Fruit fly (Drosophila melanogaster): Measurements from ENCODE around the gene CG11248.

CG11248 gene

dm6 chr3L:21640815-21641214, 39.0 kb upstream of the CG11248 start, which contains the start of gene Atox1 (continued):
- TF ChIP-seq Aef1 (GFP tag; IDR thresholded peaks at IDR 0.05) (no peak), sqz (GFP tag; optimal IDR thresholded peaks at IDR 0.05) (peak; percentile 95), pzg (GFP tag; optimal IDR thresholded peaks at IDR 0.05) (peak; percentile 96)

DNA sequence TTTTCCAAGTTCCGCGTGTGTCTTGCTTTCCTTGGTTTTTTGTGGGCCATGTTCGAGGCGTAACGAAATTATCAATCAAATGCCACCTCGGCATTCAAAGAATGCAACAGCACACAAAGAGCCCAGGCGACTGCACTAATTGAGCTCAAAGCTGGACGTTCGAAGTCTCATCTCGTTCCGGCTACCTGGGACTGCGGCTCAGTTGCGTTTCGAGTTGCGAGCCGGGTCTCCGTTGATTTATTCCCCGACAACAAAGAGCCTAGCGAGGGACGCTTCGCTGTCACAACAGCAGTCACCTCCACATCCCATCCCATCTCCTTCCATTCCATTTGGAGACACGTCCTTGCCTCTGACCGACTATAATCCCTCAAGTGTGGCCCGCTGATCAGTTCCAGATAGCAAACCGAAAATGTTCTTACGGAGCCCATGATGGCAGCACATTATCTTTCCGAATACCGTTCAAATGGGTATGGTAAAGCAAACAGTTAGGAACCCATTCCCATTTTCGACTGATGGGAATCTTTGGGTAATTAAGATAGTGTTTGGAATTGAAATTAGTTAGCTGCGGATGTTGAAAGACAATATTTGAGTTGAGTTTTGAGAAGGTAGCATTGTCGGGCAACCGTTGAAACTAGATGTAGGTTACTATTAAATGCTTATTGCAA, 36.8 kb upstream of the CG11248 start:
- no peak for TF ChIP-seq disco-r (GFP tag; optimal IDR thresholded peaks at IDR 0.05)
- TF ChIP-seq grn (GFP tag; optimal IDR thresholded peaks at IDR 0.05) = peak; percentile 90
- TF ChIP-seq CG9609 (GFP tag; optimal IDR thresholded peaks at IDR 0.05) = no peak
- TF ChIP-seq sd (tag; optimal IDR thresholded peaks at IDR 0.05) = peak; percentile 34
- TF ChIP-seq CG17912 (GFP tag; optimal IDR thresholded peaks at IDR 0.05) = no peak
- TF ChIP-seq zen (tag; optimal IDR thresholded peaks at IDR 0.05) = peak; percentile 43
- TF ChIP-seq zen2 (GFP tag; IDR thresholded peaks at IDR 0.05; ENCODE audit: partially characterized antibody) = no peak
- TF ChIP-seq tll (GFP tag; optimal IDR thresholded peaks at IDR 0.05) = peak in 1 of 2 experiments; percentile 23
- peak; percentile 25 for TF ChIP-seq Kr (GFP tag; optimal IDR thresholded peaks at IDR 0.05)
- TF ChIP-seq otp (GFP tag; IDR thresholded peaks at IDR 0.05) = no peak
- peak; percentile 50 for TF ChIP-seq CG7745 (tag; optimal IDR thresholded peaks at IDR 0.05)
- peak; percentile 68 for TF ChIP-seq D (optimal IDR thresholded peaks at IDR 0.05)
- no peak for TF ChIP-seq D (GFP tag; optimal IDR thresholded peaks at IDR 0.05)
- TF ChIP-seq knrl (GFP tag; IDR thresholded peaks at IDR 0.05; ENCODE audit: partially characterized antibody) = no peak
- TF ChIP-seq chif (GFP tag; optimal IDR thresholded peaks at IDR 0.05) = no peak
- no peak for TF ChIP-seq slbo (GFP tag; IDR thresholded peaks at IDR 0.05)
- TF ChIP-seq MTF-1 (GFP tag; optimal IDR thresholded peaks at IDR 0.05; ENCODE audit: borderline replicate concordance) = no peak
- 0 out of 2 replicates have a peak, but pooled peaks have one; percentile 8 for TF ChIP-seq al (GFP tag; IDR thresholded peaks at IDR 0.05)
- TF ChIP-seq pfk (GFP tag; optimal IDR thresholded peaks at IDR 0.05) = peak; percentile 51
- TF ChIP-seq kni (GFP tag; optimal IDR thresholded peaks at IDR 0.05) = peak; percentile 56
- no peak for TF ChIP-seq CG32767 (GFP tag; IDR thresholded peaks at IDR 0.05)

DNA sequence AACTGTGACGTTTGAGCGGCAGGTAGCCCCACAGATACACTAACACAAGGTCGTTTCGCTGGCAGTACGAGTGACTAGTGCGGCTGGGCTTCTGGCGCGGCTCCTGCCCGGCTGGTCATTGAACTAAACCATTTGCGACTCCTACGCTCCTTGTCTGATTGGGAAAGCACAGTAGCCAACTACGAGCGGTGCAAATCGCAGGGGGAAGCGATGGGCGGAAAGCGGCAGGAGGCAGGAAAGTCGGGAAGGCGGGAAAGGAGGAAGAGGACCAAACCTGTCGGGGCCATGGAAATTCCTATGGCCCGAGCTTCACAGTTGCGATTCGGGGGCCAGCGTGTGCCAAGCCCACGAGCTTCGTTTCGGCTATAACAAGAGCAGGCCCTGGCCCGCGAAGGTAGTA, 35.7 kb upstream of the CG11248 start:
- TF ChIP-seq nerfin-2 (GFP tag; IDR thresholded peaks at IDR 0.05; ENCODE audit: partially characterized antibody) (no peak), Bgb (GFP tag; IDR thresholded peaks at IDR 0.05; ENCODE audit: partially characterized antibody) (no peak), scrt (GFP tag; optimal IDR thresholded peaks at IDR 0.05) (no peak), Hr39 (optimal IDR thresholded peaks at IDR 0.05) (peak; percentile 1), pum (GFP tag; optimal IDR thresholded peaks at IDR 0.05) (no peak), Med (GFP tag) (peak; percentile 68), CG6765 (GFP tag; optimal IDR thresholded peaks at IDR 0.05) (no peak), HLH54F (GFP tag; optimal IDR thresholded peaks at IDR 0.05) (no peak), BEAF-32 (GFP tag; optimal IDR thresholded peaks at IDR 0.05) (no peak)

dm6 chr3L:21644607-21645006, 35.2 kb upstream of the CG11248 start, which contains the start of gene CG43980:
Gene CG43980, plus strand, starts transcription at chr3L:21644958.
- peak; percentile 5 for TF ChIP-seq kni (GFP tag; optimal IDR thresholded peaks at IDR 0.05)
- TF ChIP-seq amos (GFP tag; IDR thresholded peaks at IDR 0.05; ENCODE audit: partially characterized antibody) = peak; percentile 18; the same call in 1 of the 2 replicates
- TF ChIP-seq abd-A (tag; optimal IDR thresholded peaks at IDR 0.05) = peak; percentile 21
- TF ChIP-seq CG13894 (tag; optimal IDR thresholded peaks at IDR 0.05) = peak; percentile 11
- peak; percentile 17; the same call in 1 of the 2 replicates for TF ChIP-seq CG13287 (GFP tag; IDR thresholded peaks at IDR 0.05; ENCODE audit: partially characterized antibody)
- TF ChIP-seq cas (GFP tag; IDR thresholded peaks at IDR 0.05) = no peak
- peak; percentile 27; the same call in 1 of the 2 replicates for TF ChIP-seq Bgb (GFP tag; IDR thresholded peaks at IDR 0.05; ENCODE audit: partially characterized antibody)
- no peak for TF ChIP-seq Fer3 (tag; optimal IDR thresholded peaks at IDR 0.05)
- TF ChIP-seq z (GFP tag; IDR thresholded peaks at IDR 0.05) = peak; percentile 94
- TF ChIP-seq sd (tag; optimal IDR thresholded peaks at IDR 0.05) = peak; percentile 5
- peak; percentile 59; the same call in 1 of the 2 replicates for TF ChIP-seq CG11247 (GFP tag; IDR thresholded peaks at IDR 0.05)
- 0 out of 2 replicates have a peak, but pooled peaks have one; percentile 24 for TF ChIP-seq bbx (GFP tag; IDR thresholded peaks at IDR 0.05; ENCODE audit: partially characterized antibody)
- TF ChIP-seq Trl (optimal IDR thresholded peaks at IDR 0.05) = peak; percentile 58 to 62
- TF ChIP-seq Trl (GFP tag; optimal IDR thresholded peaks at IDR 0.05) = no peak
- no peak for TF ChIP-seq NC2α (GFP tag; optimal IDR thresholded peaks at IDR 0.05)
- no peak for TF ChIP-seq CG32772 (GFP tag; IDR thresholded peaks at IDR 0.05)
